Fruit fly (Drosophila melanogaster): ENCODE measurements around the gene CG14260.

Gene CG14260

DNA sequence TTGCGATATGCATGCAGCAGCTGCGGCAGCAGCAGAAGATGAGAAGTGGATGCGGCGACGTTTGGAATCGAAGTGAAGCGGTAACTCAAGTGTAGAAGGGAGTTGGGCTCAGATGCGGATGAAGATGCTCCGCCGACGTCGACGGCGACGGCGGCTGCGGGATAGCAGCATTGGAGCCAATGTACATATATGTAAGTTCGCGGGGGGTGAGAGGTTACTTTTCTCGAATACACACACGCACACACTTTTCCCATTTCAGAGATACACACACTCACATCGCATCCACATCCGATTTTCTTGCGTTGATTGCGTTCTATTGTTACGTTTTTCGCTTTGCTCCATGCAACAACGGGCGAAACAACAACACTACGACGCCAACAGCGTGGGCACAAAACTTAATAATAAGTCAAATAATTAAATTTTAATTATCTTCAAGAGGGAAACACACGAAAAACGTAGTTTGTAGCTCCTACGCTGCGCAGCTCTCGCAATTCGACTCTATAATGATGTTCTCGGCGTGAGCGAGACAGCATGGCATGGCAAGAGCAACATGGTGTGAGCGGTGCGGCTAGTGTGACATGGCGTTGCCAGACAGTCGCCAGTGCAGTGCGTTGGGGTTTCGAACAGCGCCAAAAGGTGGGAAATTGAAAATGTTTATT lies 20.4 kb upstream of the CG14260 start, which contains the start of gene CG18766 (continued):
- no peak for TF ChIP-seq CG4318 (GFP tag; optimal IDR thresholded peaks at IDR 0.05)
- TF ChIP-seq CG7368 (GFP tag; optimal IDR thresholded peaks at IDR 0.05): no peak
- TF ChIP-seq Lpt (GFP tag; optimal IDR thresholded peaks at IDR 0.05): no peak
- peak; percentile 67 to 76 for TF ChIP-seq ss (GFP tag; optimal IDR thresholded peaks at IDR 0.05)
- TF ChIP-seq Smox (GFP tag; optimal IDR thresholded peaks at IDR 0.05): no peak
- TF ChIP-seq CG15336 (GFP tag; IDR thresholded peaks at IDR 0.05): no peak
- TF ChIP-seq Eip75B (GFP tag; optimal IDR thresholded peaks at IDR 0.05): peak; percentile 9
- no peak for TF ChIP-seq CG6276 (GFP tag; optimal IDR thresholded peaks at IDR 0.05)
- no peak for TF ChIP-seq Sox102F (GFP tag; optimal IDR thresholded peaks at IDR 0.05)
- TF ChIP-seq cyc (GFP tag; optimal IDR thresholded peaks at IDR 0.05): no peak
- peak; percentile 27 for TF ChIP-seq topi (GFP tag; optimal IDR thresholded peaks at IDR 0.05)

DNA sequence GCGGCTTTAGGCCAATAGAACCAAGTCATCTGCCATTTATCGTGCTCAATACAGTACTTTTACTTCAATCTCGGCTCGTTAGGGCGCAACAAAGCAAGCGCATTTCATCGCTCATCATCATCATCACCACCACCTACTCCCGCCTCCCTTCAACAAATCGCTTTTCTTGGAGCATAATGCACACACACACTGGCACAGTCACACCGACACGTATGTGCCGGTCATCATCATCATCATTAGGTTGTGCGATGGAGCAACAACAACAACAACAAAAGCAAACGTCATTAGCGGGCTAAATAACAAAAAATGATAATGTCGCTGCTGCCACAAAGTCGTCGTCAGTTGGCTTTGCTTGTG lies 19.9 kb upstream of the CG14260 start:
- TF ChIP-seq dsx (GFP tag; optimal IDR thresholded peaks at IDR 0.05; ENCODE audit: poor library complexity, severe bottlenecking) (peak; percentile 68), Hr4 (GFP tag; optimal IDR thresholded peaks at IDR 0.05) (no peak)

dm6 chr3R:27246264-27246663 lies 19.0 kb upstream of the CG14260 start:
- TF ChIP-seq CG11294 (GFP tag; IDR thresholded peaks at IDR 0.05) (peak; percentile 12; the same call in 1 of the 2 replicates), CG6808 (GFP tag; optimal IDR thresholded peaks at IDR 0.05) (peak; percentile 70), CG11762 (GFP tag; optimal IDR thresholded peaks at IDR 0.05; ENCODE audit: insufficient read depth) (peak; percentile 39), CG16779 (tag; optimal IDR thresholded peaks at IDR 0.05) (peak; percentile 15), cyc (GFP tag; optimal IDR thresholded peaks at IDR 0.05) (no peak), CG8319 (GFP tag; optimal IDR thresholded peaks at IDR 0.05) (no peak), Eip78C (GFP tag) (peak; percentile 89), Met (GFP tag; optimal IDR thresholded peaks at IDR 0.05) (no peak), esn (GFP tag; optimal IDR thresholded peaks at IDR 0.05) (peak; percentile 42), CG6276 (GFP tag; optimal IDR thresholded peaks at IDR 0.05) (peak; percentile 31), CG10669 (GFP tag; optimal IDR thresholded peaks at IDR 0.05) (peak; percentile 48), dsx (GFP tag; optimal IDR thresholded peaks at IDR 0.05; ENCODE audit: poor library complexity, severe bottlenecking) (peak; percentile 87), ss (GFP tag; optimal IDR thresholded peaks at IDR 0.05) (peak; percentile 43 to 77), CG4318 (GFP tag; optimal IDR thresholded peaks at IDR 0.05) (no peak), CG3919 (GFP tag; optimal IDR thresholded peaks at IDR 0.05) (peak; percentile 54), Blimp-1 (GFP tag; optimal IDR thresholded peaks at IDR 0.05) (no peak), Smox (GFP tag; optimal IDR thresholded peaks at IDR 0.05) (no peak), fd59A (GFP tag; optimal IDR thresholded peaks at IDR 0.05) (peak; percentile 45), CG6163 (GFP tag; IDR thresholded peaks at IDR 0.05) (peak; percentile 48; the same call in 1 of the 3 replicates), Ets21C (GFP tag; optimal IDR thresholded peaks at IDR 0.05) (no peak), vri (GFP tag; optimal IDR thresholded peaks at IDR 0.05) (no peak), eg (GFP tag; IDR thresholded peaks at IDR 0.05) (peak; percentile 73), CG11902 (GFP tag; optimal IDR thresholded peaks at IDR 0.05) (no peak), CG6854 (GFP tag; optimal IDR thresholded peaks at IDR 0.05) (no peak), pdm3 (GFP tag; optimal IDR thresholded peaks at IDR 0.05) (peak; percentile 40), OdsH (GFP tag; optimal IDR thresholded peaks at IDR 0.05) (peak; percentile 54), CG10631 (GFP tag; optimal IDR thresholded peaks at IDR 0.05) (peak; percentile 62), lz (GFP tag; optimal IDR thresholded peaks at IDR 0.05) (no peak), Gug (GFP tag; IDR thresholded peaks at IDR 0.05) (peak; percentile 49), CG15336 (GFP tag; IDR thresholded peaks at IDR 0.05) (peak; percentile 87), fkh (GFP tag; optimal IDR thresholded peaks at IDR 0.05) (no peak), CG34406 (GFP tag; optimal IDR thresholded peaks at IDR 0.05) (peak; percentile 52), CG8632 (GFP tag; optimal IDR thresholded peaks at IDR 0.05) (peak; percentile 51), net (GFP tag; optimal IDR thresholded peaks at IDR 0.05) (peak; percentile 65), achi (GFP tag; optimal IDR thresholded peaks at IDR 0.05) (peak; percentile 68), acj6 (GFP tag; optimal IDR thresholded peaks at IDR 0.05) (peak; percentile 54), Eip75B (GFP tag; optimal IDR thresholded peaks at IDR 0.05) (no peak), spab (GFP tag; optimal IDR thresholded peaks at IDR 0.05) (peak; percentile 56), CG1621 (tag; optimal IDR thresholded peaks at IDR 0.05) (no peak), CG3032 (tag; optimal IDR thresholded peaks at IDR 0.05) (peak; percentile 82), dac (GFP tag; optimal IDR thresholded peaks at IDR 0.05) (no peak), Sox102F (GFP tag; optimal IDR thresholded peaks at IDR 0.05) (no peak)
